Worm (Caenorhabditis elegans): ENCODE data around the gene Y37D8A.16.

- no peak for TF ChIP-seq sma-9 (GFP tag; optimal IDR thresholded peaks at IDR 0.05)
- TF ChIP-seq sma-9 (tag; optimal IDR thresholded peaks at IDR 0.05): no peak
- TF ChIP-seq sem-4 (tag; optimal IDR thresholded peaks at IDR 0.05): no peak
- TF ChIP-seq lin-39 (tag; optimal IDR thresholded peaks at IDR 0.05): no peak
- no peak for TF ChIP-seq nhr-237 (tag; optimal IDR thresholded peaks at IDR 0.05)
These were observed 26.6 kb upstream of the Y37D8A.16 start for ce11 chrIII:12945072-12945471.

All from whole organism, L2 larva.